Fruit fly (Drosophila melanogaster): ENCODE results near the gene Tim17a2.
A peak's percentile ranks its signal among the peaks of the same experiment; 100 is the strongest.

Tim17a2 gene

dm6 chr3R:5240721-5241120 is 21.8 kb downstream of the Tim17a2 start, which contains the start of gene CG33293:
Gene CG33293 (minus strand): TSS chr3R:5240735.
- TF ChIP-seq CG7368 (GFP tag; optimal IDR thresholded peaks at IDR 0.05) = no peak
- TF ChIP-seq acj6 (GFP tag; optimal IDR thresholded peaks at IDR 0.05) = no peak
- no peak for TF ChIP-seq CG11762 (GFP tag; optimal IDR thresholded peaks at IDR 0.05; ENCODE audit: insufficient read depth)
- TF ChIP-seq CG1621 (tag; optimal IDR thresholded peaks at IDR 0.05) = no peak
- no peak for TF ChIP-seq Gug (GFP tag; IDR thresholded peaks at IDR 0.05)
- no peak for TF ChIP-seq CG6276 (GFP tag; optimal IDR thresholded peaks at IDR 0.05)
- no peak for TF ChIP-seq eg (GFP tag; IDR thresholded peaks at IDR 0.05)
- TF ChIP-seq vri (GFP tag; optimal IDR thresholded peaks at IDR 0.05) = no peak
- no peak for TF ChIP-seq CG34406 (GFP tag; optimal IDR thresholded peaks at IDR 0.05)
- TF ChIP-seq CG32006 (GFP tag; optimal IDR thresholded peaks at IDR 0.05) = no peak
- TF ChIP-seq CG15336 (GFP tag; IDR thresholded peaks at IDR 0.05) = no peak
- TF ChIP-seq CG3919 (GFP tag; optimal IDR thresholded peaks at IDR 0.05) = no peak
- no peak for TF ChIP-seq Hr38 (GFP tag; optimal IDR thresholded peaks at IDR 0.05)

dm6 chr3R:5237215-5237614 is 25.3 kb downstream of the Tim17a2 start, which contains the start of gene rtp:
Gene rtp (minus strand): TSS chr3R:5237315.
- TF ChIP-seq CG6792 (GFP tag; optimal IDR thresholded peaks at IDR 0.05) = no peak
- no peak for TF ChIP-seq CG10669 (GFP tag; optimal IDR thresholded peaks at IDR 0.05)
- no peak for TF ChIP-seq CG6276 (GFP tag; optimal IDR thresholded peaks at IDR 0.05)
- no peak for TF ChIP-seq dsx (GFP tag; optimal IDR thresholded peaks at IDR 0.05; ENCODE audit: poor library complexity, severe bottlenecking)
- TF ChIP-seq Gug (GFP tag; IDR thresholded peaks at IDR 0.05) = no peak
- no peak for TF ChIP-seq CG6808 (GFP tag; optimal IDR thresholded peaks at IDR 0.05)
- no peak for TF ChIP-seq CG32006 (GFP tag; optimal IDR thresholded peaks at IDR 0.05)
- TF ChIP-seq lz (GFP tag; optimal IDR thresholded peaks at IDR 0.05) = no peak
- TF ChIP-seq Smox (GFP tag; optimal IDR thresholded peaks at IDR 0.05) = no peak
- no peak for TF ChIP-seq acj6 (GFP tag; optimal IDR thresholded peaks at IDR 0.05)
- TF ChIP-seq Hr38 (GFP tag; optimal IDR thresholded peaks at IDR 0.05) = no peak
- TF ChIP-seq pdm3 (GFP tag; optimal IDR thresholded peaks at IDR 0.05) = no peak
- TF ChIP-seq CG8119 (GFP tag; IDR thresholded peaks at IDR 0.05) = no peak
- TF ChIP-seq Hr4 (GFP tag; optimal IDR thresholded peaks at IDR 0.05) = no peak

- TF ChIP-seq acj6 (GFP tag; optimal IDR thresholded peaks at IDR 0.05) (no peak), Sox102F (GFP tag; optimal IDR thresholded peaks at IDR 0.05) (no peak), net (GFP tag; optimal IDR thresholded peaks at IDR 0.05) (no peak), Eip93F (GFP tag; optimal IDR thresholded peaks at IDR 0.05) (peak; percentile 2), fd59A (GFP tag; optimal IDR thresholded peaks at IDR 0.05) (no peak), CG10669 (GFP tag; optimal IDR thresholded peaks at IDR 0.05) (no peak), CG6854 (GFP tag; optimal IDR thresholded peaks at IDR 0.05) (no peak), CG10631 (GFP tag; optimal IDR thresholded peaks at IDR 0.05) (peak; percentile 65), Met (GFP tag; optimal IDR thresholded peaks at IDR 0.05) (no peak), fd85E (GFP tag; optimal IDR thresholded peaks at IDR 0.05) (no peak), fkh (GFP tag; optimal IDR thresholded peaks at IDR 0.05) (no peak), Eip78C (GFP tag) (peak; percentile 75), vri (GFP tag; optimal IDR thresholded peaks at IDR 0.05) (peak; percentile 62), CG34406 (GFP tag; optimal IDR thresholded peaks at IDR 0.05) (peak; percentile 16), CG9139 (GFP tag; optimal IDR thresholded peaks at IDR 0.05) (no peak), pdm3 (GFP tag; optimal IDR thresholded peaks at IDR 0.05) (peak; percentile 68), Blimp-1 (GFP tag; optimal IDR thresholded peaks at IDR 0.05) (no peak), CG6276 (GFP tag; optimal IDR thresholded peaks at IDR 0.05) (no peak), CG8319 (GFP tag; optimal IDR thresholded peaks at IDR 0.05) (no peak), Hr4 (GFP tag; optimal IDR thresholded peaks at IDR 0.05) (peak; percentile 71), achi (GFP tag; optimal IDR thresholded peaks at IDR 0.05) (peak; percentile 48), CG15336 (GFP tag; IDR thresholded peaks at IDR 0.05) (no peak), dac (GFP tag; optimal IDR thresholded peaks at IDR 0.05) (no peak), Hr39 (GFP tag; optimal IDR thresholded peaks at IDR 0.05) (peak; percentile 80), spab (GFP tag; optimal IDR thresholded peaks at IDR 0.05) (no peak), lz (GFP tag; optimal IDR thresholded peaks at IDR 0.05) (peak; percentile 77), OdsH (GFP tag; optimal IDR thresholded peaks at IDR 0.05) (no peak), eg (GFP tag; IDR thresholded peaks at IDR 0.05) (peak; percentile 58; the same call in 1 of the 3 replicates), CG8632 (GFP tag; optimal IDR thresholded peaks at IDR 0.05) (peak; percentile 29), Sox14 (GFP tag; optimal IDR thresholded peaks at IDR 0.05) (peak; percentile 81), dsx (GFP tag; optimal IDR thresholded peaks at IDR 0.05; ENCODE audit: poor library complexity, severe bottlenecking) (no peak), CG6792 (GFP tag; optimal IDR thresholded peaks at IDR 0.05) (peak; percentile 50), topi (GFP tag; optimal IDR thresholded peaks at IDR 0.05) (peak; percentile 60), cyc (GFP tag; optimal IDR thresholded peaks at IDR 0.05) (peak; percentile 77), svp (GFP tag) (peak; percentile 88), salr (GFP tag; optimal IDR thresholded peaks at IDR 0.05) (no peak), CG1621 (tag; optimal IDR thresholded peaks at IDR 0.05) (no peak), CG3919 (GFP tag; optimal IDR thresholded peaks at IDR 0.05) (peak; percentile 43)
Observed at dm6 chr3R:5232197-5232607, 30.3 kb downstream of the Tim17a2 start, which contains the start of the genes Kat60 and Mms19. Gene Kat60 (minus strand): TSS chr3R:5232209. Gene Mms19 (plus strand): TSS chr3R:5232543.
